Fruit fly (Drosophila melanogaster) whole organism, prepupa: ENCODE results near the gene Nup358.
A peak's percentile ranks its signal among the peaks of the same experiment; 100 is the strongest.

Source experiments
- CG10669 ChIP-seq: fragments of 200-800 bp; sonication (Bioruptor generic); optimal IDR thresholded peaks from 3 replicates; lab custom pipeline; 2018; ENCODE audit warnings: missing biosample characterization, mild to moderate bottlenecking, missing genetic modification characterization, moderate library complexity
- CG11762 ChIP-seq: fragments of 200-800 bp; sonication (Bioruptor generic); optimal IDR thresholded peaks from 3 replicates; lab custom pipeline; 2016; ENCODE audit warnings: missing biosample characterization, missing genetic modification characterization; ENCODE audit not compliant: insufficient read depth
- CG16779 ChIP-seq: fragments of 200-800 bp; sonication (Bioruptor generic); optimal IDR thresholded peaks from 3 replicates; lab custom pipeline; 2017; ENCODE audit warnings: missing biosample characterization, mild to moderate bottlenecking, missing genetic modification characterization
- CG3032 ChIP-seq: fragments of 200-800 bp; optimal IDR thresholded peaks from 2 replicates; lab custom pipeline; 2019; ENCODE audit warnings: missing biosample characterization, mild to moderate bottlenecking, missing genetic modification characterization, moderate library complexity
- CG32006 ChIP-seq: fragments of 200-800 bp; sonication (Bioruptor generic); optimal IDR thresholded peaks from 3 replicates; lab custom pipeline; 2017; ENCODE audit warnings: missing biosample characterization, mild to moderate bottlenecking, missing genetic modification characterization
- CG6163 ChIP-seq: fragments of 200-800 bp; sonication (Bioruptor generic); IDR thresholded peaks from 3 replicates; pipeline ENCODE4 v1.3.6; 2022; ENCODE audit warnings: missing biosample characterization, missing genetic modification characterization
- CG6276 ChIP-seq: fragments of 200-800 bp; sonication (Bioruptor generic); optimal IDR thresholded peaks from 2 replicates; lab custom pipeline; 2017; ENCODE audit warnings: missing biosample characterization, mild to moderate bottlenecking, missing genetic modification characterization
- CG6854 ChIP-seq: fragments of 200-800 bp; sonication (Bioruptor generic); optimal IDR thresholded peaks from 2 replicates; lab custom pipeline; 2017; ENCODE audit warnings: missing biosample characterization, mild to moderate bottlenecking, missing genetic modification characterization
- CG8119 ChIP-seq: fragments of 200-800 bp; sonication (Bioruptor generic); IDR thresholded peaks from 3 replicates; pipeline ENCODE4 v1.3.6; 2022; ENCODE audit warnings: missing biosample characterization, missing genetic modification characterization
- CG8319 ChIP-seq: fragments of 200-800 bp; sonication (Bioruptor generic); optimal IDR thresholded peaks from 3 replicates; lab custom pipeline; 2016; ENCODE audit warnings: missing biosample characterization, missing genetic modification characterization
- Eip75B ChIP-seq: fragments of 200-800 bp; sonication (Bioruptor generic); optimal IDR thresholded peaks from 3 replicates; lab custom pipeline; 2016; ENCODE audit warnings: missing biosample characterization, missing genetic modification characterization
- Eip78C ChIP-seq: fragments of 200-800 bp; sonication (Bioruptor generic); peaks from one replicate; lab custom pipeline; 2016; ENCODE audit warnings: missing biosample characterization, missing genetic modification characterization
- Eip93F ChIP-seq: fragments of 200-800 bp; sonication (Bioruptor generic); optimal IDR thresholded peaks from 2 replicates; lab custom pipeline; 2016; ENCODE audit warnings: missing biosample characterization, mild to moderate bottlenecking, missing genetic modification characterization
- Ets21C ChIP-seq: fragments of 200-800 bp; sonication (Bioruptor generic); optimal IDR thresholded peaks from 3 replicates; lab custom pipeline; 2016; ENCODE audit warnings: missing biosample characterization, missing genetic modification characterization
- Gug ChIP-seq: fragments of 200-800 bp; sonication (Bioruptor generic); IDR thresholded peaks from 2 replicates; pipeline ENCODE4 v1.3.6; 2022; ENCODE audit warnings: missing biosample characterization, missing genetic modification characterization
- Hr39 ChIP-seq: fragments of 200-800 bp; sonication (Bioruptor generic); optimal IDR thresholded peaks from 2 replicates; lab custom pipeline; 2016; ENCODE audit warnings: missing biosample characterization, missing genetic modification characterization
- Hr4 ChIP-seq: fragments of 200-800 bp; sonication (Bioruptor generic); optimal IDR thresholded peaks from 3 replicates; lab custom pipeline; 2016; ENCODE audit warnings: missing biosample characterization, missing genetic modification characterization
- Lpt ChIP-seq: fragments of 200-800 bp; sonication (Bioruptor generic); optimal IDR thresholded peaks from 3 replicates; lab custom pipeline; 2016; ENCODE audit warnings: missing biosample characterization, missing genetic modification characterization
- Smox ChIP-seq: fragments of 200-800 bp; sonication (Bioruptor generic); optimal IDR thresholded peaks from 3 replicates; lab custom pipeline; 2016; ENCODE audit warnings: missing biosample characterization, missing genetic modification characterization
- Sox102F ChIP-seq: fragments of 200-800 bp; sonication (Bioruptor generic); optimal IDR thresholded peaks from 2 replicates; lab custom pipeline; 2016; ENCODE audit warnings: missing biosample characterization, mild to moderate bottlenecking, missing genetic modification characterization
- Sox15 ChIP-seq: fragments of 200-800 bp; sonication (Bioruptor generic); optimal IDR thresholded peaks from 3 replicates; lab custom pipeline; 2016; ENCODE audit warnings: missing biosample characterization, missing genetic modification characterization
- acj6 ChIP-seq: fragments of 200-800 bp; sonication (Bioruptor generic); optimal IDR thresholded peaks from 3 replicates; lab custom pipeline; 2016; ENCODE audit warnings: missing biosample characterization, missing genetic modification characterization
- eg ChIP-seq: fragments of 200-800 bp; sonication (Bioruptor generic); IDR thresholded peaks from 3 replicates; pipeline ENCODE4 v1.3.6; 2022; ENCODE audit warnings: missing biosample characterization, missing genetic modification characterization
- esn ChIP-seq: fragments of 200-800 bp; sonication (Bioruptor generic); optimal IDR thresholded peaks from 2 replicates; lab custom pipeline; 2016; ENCODE audit warnings: missing biosample characterization, mild to moderate bottlenecking, missing genetic modification characterization, moderate library complexity
- fd85E ChIP-seq: fragments of 200-800 bp; sonication (Bioruptor generic); optimal IDR thresholded peaks from 3 replicates; lab custom pipeline; 2016; ENCODE audit warnings: missing biosample characterization, missing genetic modification characterization
- fkh ChIP-seq: fragments of 200-800 bp; sonication (Bioruptor generic); optimal IDR thresholded peaks from 3 replicates; lab custom pipeline; 2017; ENCODE audit warnings: missing biosample characterization, mild to moderate bottlenecking, missing genetic modification characterization, moderate library complexity
- spab ChIP-seq: fragments of 200-800 bp; sonication (Bioruptor generic); optimal IDR thresholded peaks from 2 replicates; lab custom pipeline; 2017; ENCODE audit warnings: missing biosample characterization, mild to moderate bottlenecking, missing genetic modification characterization, missing genetic modification reagents
- ss ChIP-seq, 2 experiments: fragments of 200-800 bp; sonication (Bioruptor generic); optimal IDR thresholded peaks; 2 replicates in 1 of 2; 3 replicates in 1 of 2; lab custom pipeline; 2017 to 2018; ENCODE audit warnings: mild to moderate bottlenecking in 2 of 2, missing biosample characterization in 2 of 2, missing genetic modification characterization in 2 of 2, moderate library complexity in 1 of 2
- svp ChIP-seq: fragments of 200-800 bp; sonication (Bioruptor generic); peaks from one replicate; lab custom pipeline; 2016; ENCODE audit warnings: missing biosample characterization, missing genetic modification characterization
- vri ChIP-seq: fragments of 200-800 bp; sonication (Bioruptor generic); optimal IDR thresholded peaks from 3 replicates; lab custom pipeline; 2016; ENCODE audit warnings: missing biosample characterization, mild to moderate bottlenecking, missing genetic modification characterization

Nup358 gene

dm6 chr3R:25292864-25293284, 43.7 kb downstream of the Nup358 start, which contains the start of gene CG31098:
Gene CG31098 (minus strand): TSS chr3R:25292977.
- peak; percentile 33 for TF ChIP-seq vri (GFP tag; lab: Kevin White, UChicago)
- TF ChIP-seq Eip75B (GFP tag; lab: Kevin White, UChicago) = no peak
- no peak for TF ChIP-seq Ets21C (GFP tag; lab: Kevin White, UChicago)
- TF ChIP-seq Eip93F (GFP tag; lab: Kevin White, UChicago) = peak; percentile 25
- no peak; the same call in 1 of the 3 replicates for TF ChIP-seq CG6163
- peak; percentile 3 for TF ChIP-seq Sox102F (GFP tag; lab: Kevin White, UChicago)
- TF ChIP-seq Smox (GFP tag; lab: Kevin White, UChicago) = no peak
- TF ChIP-seq fkh (GFP tag; lab: Kevin White, UChicago) = peak; percentile 75
- peak; percentile 32 for TF ChIP-seq CG6276
- no peak for TF ChIP-seq CG8119
- peak; percentile 55 for TF ChIP-seq CG16779 (tag; lab: Kevin White, UChicago)
- peak; percentile 77 for TF ChIP-seq Eip78C

- no peak for TF ChIP-seq CG8119
- no peak for TF ChIP-seq Smox (GFP tag; lab: Kevin White, UChicago)
- TF ChIP-seq svp (GFP tag; lab: Kevin White, UChicago) = peak; percentile 90
- TF ChIP-seq CG6854 (GFP tag; lab: Kevin White, UChicago) = no peak
- no peak for TF ChIP-seq acj6
- TF ChIP-seq esn (GFP tag; lab: Kevin White, UChicago) = peak; percentile 5
- peak; percentile 21 for TF ChIP-seq CG6276
- no peak for TF ChIP-seq CG32006
- peak in 1 of 2 experiments; percentile 4 for TF ChIP-seq ss (GFP tag; optimal IDR thresholded peaks at IDR 0.05; lab: Kevin White, UChicago)
- no peak; the same call in 2 of the 3 replicates for TF ChIP-seq CG6163
- peak; percentile 79 for TF ChIP-seq vri (GFP tag; lab: Kevin White, UChicago)
- TF ChIP-seq Sox102F (GFP tag; lab: Kevin White, UChicago) = no peak
- TF ChIP-seq Lpt (GFP tag; lab: Kevin White, UChicago) = no peak
- no peak for TF ChIP-seq CG3032 (tag; lab: Kevin White, UChicago)
Measured at dm6 chr3R:25295320-25296020, 46.3 kb downstream of the Nup358 start, which contains the start of gene CG31102. Gene CG31102 (minus strand): TSS chr3R:25295594.

- TF ChIP-seq CG32006 (no peak), CG8319 (GFP tag; lab: Kevin White, UChicago) (no peak), Sox15 (GFP tag; lab: Kevin White, UChicago) (no peak), fd85E (no peak), Eip93F (GFP tag; lab: Kevin White, UChicago) (no peak), CG10669 (GFP tag; lab: Kevin White, UChicago) (no peak), esn (GFP tag; lab: Kevin White, UChicago) (no peak)
Measured at dm6 chr3R:25297678-25298077, 48.5 kb downstream of the Nup358 start, which contains the start of gene CG31097. Gene CG31097 (minus strand): TSS chr3R:25297778.

- TF ChIP-seq spab (GFP tag; lab: Kevin White, UChicago) (no peak), Hr39 (GFP tag; lab: Kevin White, UChicago) (no peak), CG11762 (GFP tag; lab: Kevin White, UChicago) (no peak), Gug (GFP tag; lab: Robert Waterston, UW) (no peak), Hr4 (no peak)
Measured at dm6 chr3R:25299507-25299964, 50.4 kb downstream of the Nup358 start, which contains the start of gene CG31288. Gene CG31288 (minus strand): TSS chr3R:25299557.

dm6 chr3R:25300575-25300974, 51.4 kb downstream of the Nup358 start, which contains the start of gene CG13659:
Gene CG13659 (plus strand): TSS chr3R:25300891.
- TF ChIP-seq esn (GFP tag; lab: Kevin White, UChicago) (no peak), eg (GFP tag; lab: Robert Waterston, UW) (no peak), vri (GFP tag; lab: Kevin White, UChicago) (peak; percentile 3)
